Worm (Caenorhabditis elegans) whole organism, L4/young adult: ENCODE results near the gene srb-13.

Experiments used
- W03F9.2 ChIP-seq: fragments of 150-350 bp; optimal IDR thresholded peaks from 2 replicates; lab custom pipeline; 2014; ENCODE audit warnings: missing biosample characterization, missing genetic modification characterization
- dao-5 ChIP-seq: sonication (generic microtip); optimal IDR thresholded peaks from 2 replicates; lab custom pipeline; 2016; ENCODE audit warnings: missing genotype, missing genetic modification characterization, moderate library complexity, missing compliant biosample characterization
- him-1 ChIP-seq: sonication (generic microtip); optimal IDR thresholded peaks from 2 replicates; lab custom pipeline; 2016; ENCODE audit warnings: missing genotype, missing genetic modification reagents, missing genetic modification characterization, missing compliant biosample characterization

DNA sequence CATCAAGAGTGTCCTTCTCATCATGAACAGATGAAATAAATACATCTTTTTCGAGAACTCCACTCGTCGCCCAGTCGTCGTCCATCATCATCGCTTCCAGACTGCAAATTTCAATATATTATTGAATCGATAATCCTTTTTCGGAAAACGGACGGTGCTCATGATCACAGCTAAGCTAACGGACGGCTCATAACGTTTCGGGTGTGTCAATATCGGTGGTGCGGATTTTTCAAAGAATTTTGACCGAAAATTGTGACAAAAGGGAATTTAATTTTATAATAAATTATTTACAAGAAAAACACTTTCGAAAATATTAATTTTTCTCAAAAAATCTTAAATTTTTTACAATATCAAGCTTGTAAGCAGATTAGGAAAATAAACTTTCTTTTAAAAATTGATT lies 30.0 kb upstream of the srb-13 start, which contains the start of gene crh-2:
- TF ChIP-seq him-1 (tag; lab: Kevin White, UChicago) (no peak), W03F9.2 (tag; lab: Kevin White, UChicago) (no peak), dao-5 (tag; lab: Kevin White, UChicago) (no peak)
